Fruit fly (Drosophila melanogaster) whole organism, embryonic: Measurements from ENCODE around the gene CG31313.

Experiments
- ATbp ChIP-seq: fragments of 200-800 bp; sonication (Bioruptor generic); optimal IDR thresholded peaks from 2 replicates; lab custom pipeline; 2017; ENCODE audit warnings: missing biosample characterization, mild to moderate bottlenecking, missing genetic modification characterization, missing genetic modification reagents
- Ada2b ChIP-seq: fragments of 200-800 bp; sonication (Bioruptor generic); IDR thresholded peaks from 2 replicates; pipeline ENCODE4 v1.3.6; 2022; ENCODE audit warnings: missing biosample characterization, missing genetic modification characterization
- Adf1 ChIP-seq: fragments of 200-800 bp; sonication (Bioruptor generic); IDR thresholded peaks from 2 replicates; pipeline ENCODE4 v1.3.6; 2022; ENCODE audit warnings: missing biosample characterization, missing genetic modification characterization
- Bteb2 ChIP-seq: fragments of 200-800 bp; sonication (Bioruptor generic); optimal IDR thresholded peaks from 2 replicates; lab custom pipeline; 2016; ENCODE audit warnings: missing biosample characterization, missing genetic modification characterization
- CG10979 ChIP-seq: fragments of 200-800 bp; sonication (Bioruptor generic); optimal IDR thresholded peaks from 2 replicates; lab custom pipeline; 2018; ENCODE audit warnings: missing biosample characterization, mild to moderate bottlenecking, missing genetic modification characterization, moderate library complexity
- CG11085 ChIP-seq: fragments of 200-800 bp; sonication (Bioruptor generic); IDR thresholded peaks from 2 replicates; pipeline ENCODE4 v1.3.6; 2022; ENCODE audit warnings: missing biosample characterization, missing genetic modification characterization
- CG12071 ChIP-seq: fragments of 200-800 bp; sonication (Bioruptor generic); optimal IDR thresholded peaks from 3 replicates; lab custom pipeline; 2018; ENCODE audit warnings: missing biosample characterization, mild to moderate bottlenecking, missing genetic modification characterization
- CG1602 ChIP-seq: fragments of 200-800 bp; sonication (Bioruptor generic); optimal IDR thresholded peaks from 3 replicates; lab custom pipeline; 2016; ENCODE audit warnings: missing biosample characterization, missing genetic modification characterization
- CG18262 ChIP-seq: fragments of 200-800 bp; optimal IDR thresholded peaks from 3 replicates; lab custom pipeline; 2019; ENCODE audit warnings: missing biosample characterization, mild to moderate bottlenecking, missing genetic modification characterization, moderate library complexity
- CG18599 ChIP-seq: fragments of 200-800 bp; sonication (Bioruptor generic); optimal IDR thresholded peaks from 3 replicates; lab custom pipeline; 2017; ENCODE audit warnings: missing biosample characterization, missing genetic modification characterization, mild to moderate bottlenecking, moderate library complexity, missing genetic modification reagents
- CG2116 ChIP-seq: fragments of 200-800 bp; sonication (Bioruptor generic); optimal IDR thresholded peaks from 3 replicates; lab custom pipeline; 2018; ENCODE audit warnings: missing biosample characterization, mild to moderate bottlenecking, missing genetic modification characterization
- CG2120 ChIP-seq: fragments of 200-800 bp; sonication (Bioruptor generic); optimal IDR thresholded peaks from 3 replicates; lab custom pipeline; 2016; ENCODE audit warnings: missing biosample characterization, missing genetic modification characterization
- CG2202 ChIP-seq: fragments of 200-800 bp; sonication (Bioruptor generic); optimal IDR thresholded peaks from 2 replicates; lab custom pipeline; 2018; ENCODE audit warnings: missing biosample characterization, mild to moderate bottlenecking, missing genetic modification characterization
- CG30403 ChIP-seq: fragments of 200-800 bp; sonication (Bioruptor generic); optimal IDR thresholded peaks from 3 replicates; lab custom pipeline; 2016; ENCODE audit warnings: missing biosample characterization, missing genetic modification characterization
- CG3281 ChIP-seq: fragments of 200-800 bp; sonication (Bioruptor generic); optimal IDR thresholded peaks from 3 replicates; lab custom pipeline; 2017; ENCODE audit warnings: missing biosample characterization, mild to moderate bottlenecking, missing genetic modification characterization
- CG4820 ChIP-seq: fragments of 200-800 bp; sonication (Bioruptor generic); optimal IDR thresholded peaks from 3 replicates; lab custom pipeline; 2016; ENCODE audit warnings: missing biosample characterization, missing genetic modification characterization
- CG6689 ChIP-seq: fragments of 200-800 bp; sonication (Bioruptor generic); IDR thresholded peaks from 2 replicates; pipeline ENCODE4 v1.3.6; 2022; ENCODE audit warnings: missing biosample characterization, missing genetic modification characterization
- CG6765 ChIP-seq: fragments of 200-800 bp; sonication (Bioruptor generic); optimal IDR thresholded peaks from 3 replicates; lab custom pipeline; 2017; ENCODE audit warnings: missing biosample characterization, mild to moderate bottlenecking, missing genetic modification characterization
- CG9727 ChIP-seq: fragments of 200-800 bp; sonication (Bioruptor generic); optimal IDR thresholded peaks from 3 replicates; lab custom pipeline; 2017; ENCODE audit warnings: missing biosample characterization, mild to moderate bottlenecking, missing genetic modification characterization
- Dref ChIP-seq: fragments of 200-800 bp; sonication (Bioruptor generic); IDR thresholded peaks from 2 replicates; pipeline ENCODE4 v1.3.6; 2022; ENCODE audit warnings: missing biosample characterization, missing genetic modification characterization
- Gsc ChIP-seq: fragments of 200-800 bp; sonication (Bioruptor generic); IDR thresholded peaks from 2 replicates; pipeline ENCODE4 v1.3.6; 2022; ENCODE audit warnings: missing biosample characterization, missing genetic modification characterization
- H2.0 ChIP-seq: fragments of 200-800 bp; sonication (Bioruptor generic); IDR thresholded peaks from 2 replicates; pipeline ENCODE4 v1.3.6; 2022; ENCODE audit warnings: missing biosample characterization, missing genetic modification characterization
- HLH3B ChIP-seq: fragments of 200-800 bp; sonication (Bioruptor generic); IDR thresholded peaks from 2 replicates; pipeline ENCODE4 v1.3.6; 2022; ENCODE audit warnings: missing biosample characterization, missing genetic modification characterization
- Hr51 ChIP-seq, 2 experiments: fragments of 200-800 bp; sonication (Bioruptor generic); optimal IDR thresholded peaks; 2 replicates in 1 of 2; 3 replicates in 1 of 2; lab custom pipeline; 2016 to 2018; ENCODE audit warnings: missing biosample characterization in 2 of 2, missing genetic modification characterization in 2 of 2, mild to moderate bottlenecking in 1 of 2, moderate library complexity in 1 of 2
- Hsf ChIP-seq: fragments of 200-800 bp; sonication (Bioruptor generic); optimal IDR thresholded peaks from 3 replicates; lab custom pipeline; 2016; ENCODE audit warnings: missing biosample characterization, missing genetic modification characterization
- MTF-1 ChIP-seq: fragments of 200-800 bp; sonication (Bioruptor generic); optimal IDR thresholded peaks from 2 replicates; lab custom pipeline; 2018; ENCODE audit warnings: missing biosample characterization, mild to moderate bottlenecking, missing genetic modification characterization, borderline replicate concordance
- Nf-YC ChIP-seq: fragments of 200-800 bp; optimal IDR thresholded peaks from 3 replicates; lab custom pipeline; 2019; ENCODE audit warnings: missing biosample characterization, mild to moderate bottlenecking, missing genetic modification characterization, moderate library complexity
- NfI ChIP-seq: fragments of 200-800 bp; sonication (Bioruptor generic); optimal IDR thresholded peaks from 3 replicates; lab custom pipeline; 2018; ENCODE audit warnings: missing biosample characterization, mild to moderate bottlenecking, missing genetic modification characterization, moderate library complexity
- Oli ChIP-seq: fragments of 200-800 bp; sonication (Bioruptor generic); optimal IDR thresholded peaks from 2 replicates; lab custom pipeline; 2018; ENCODE audit warnings: missing biosample characterization, mild to moderate bottlenecking, missing genetic modification characterization, moderate library complexity
- Six4 ChIP-seq: fragments of 200-800 bp; sonication (Bioruptor generic); optimal IDR thresholded peaks from 2 replicates; lab custom pipeline; 2016; ENCODE audit warnings: missing biosample characterization, missing genetic modification characterization
- Sox100B ChIP-seq: fragments of 200-800 bp; sonication (Bioruptor generic); optimal IDR thresholded peaks from 3 replicates; lab custom pipeline; 2018; ENCODE audit warnings: missing biosample characterization, mild to moderate bottlenecking, missing genetic modification characterization
- TFAM ChIP-seq: fragments of 200-800 bp; sonication (Bioruptor generic); optimal IDR thresholded peaks from 2 replicates; lab custom pipeline; 2017; ENCODE audit warnings: missing biosample characterization, missing genetic modification characterization, inconsistent platforms
- Usf ChIP-seq: fragments of 200-800 bp; sonication (Bioruptor generic); optimal IDR thresholded peaks from 2 replicates; lab custom pipeline; 2017; ENCODE audit warnings: missing genotype, missing biosample characterization, missing genetic modification characterization
- YL-1 ChIP-seq: fragments of 200-800 bp; sonication (Bioruptor generic); optimal IDR thresholded peaks from 3 replicates; lab custom pipeline; 2017; ENCODE audit warnings: missing biosample characterization, mild to moderate bottlenecking, missing genetic modification characterization
- ara ChIP-seq: fragments of 200-800 bp; sonication (Bioruptor generic); IDR thresholded peaks from 2 replicates; pipeline ENCODE4 v1.3.6; 2022; ENCODE audit warnings: missing biosample characterization, missing genetic modification characterization
- danr ChIP-seq: fragments of 200-800 bp; sonication (Bioruptor generic); IDR thresholded peaks from 2 replicates; pipeline ENCODE4 v1.3.6; 2022; ENCODE audit warnings: missing biosample characterization, missing genetic modification characterization
- dmrt11E ChIP-seq: fragments of 200-800 bp; sonication (Bioruptor generic); optimal IDR thresholded peaks from 3 replicates; lab custom pipeline; 2018; ENCODE audit warnings: missing biosample characterization, mild to moderate bottlenecking, missing genetic modification characterization, moderate library complexity
- dmrt99B ChIP-seq: fragments of 200-800 bp; sonication (Bioruptor generic); optimal IDR thresholded peaks from 2 replicates; lab custom pipeline; 2018; ENCODE audit warnings: missing biosample characterization, mild to moderate bottlenecking, missing genetic modification characterization, moderate library complexity
- gce ChIP-seq: fragments of 200-800 bp; sonication (Bioruptor generic); IDR thresholded peaks from 3 replicates; pipeline ENCODE4 v1.3.6; 2022; ENCODE audit warnings: missing biosample characterization, missing genetic modification characterization
- hth ChIP-seq: fragments of >200 bp; optimal IDR thresholded peaks from 2 replicates; lab custom pipeline; 2017; ENCODE audit warnings: inconsistent platforms
- insv ChIP-seq, 2 experiments: fragments of 200-800 bp; sonication (Bioruptor generic); optimal IDR thresholded peaks; 3 replicates each; lab custom pipeline; 2016 to 2018; ENCODE audit warnings: missing biosample characterization in 2 of 2, missing genetic modification characterization in 2 of 2
- kay ChIP-seq: fragments of 200-800 bp; sonication (Bioruptor generic); optimal IDR thresholded peaks from 2 replicates; lab custom pipeline; 2016; ENCODE audit warnings: missing biosample characterization, missing genetic modification characterization
- lola ChIP-seq, 3 experiments: fragments of >200 bp in 2 of 3; fragments of 200-800 bp in 1 of 3; sonication (Bioruptor generic) in 1 of 3; optimal IDR thresholded peaks; 2 replicates each; lab custom pipeline; 2017 to 2019; ENCODE audit warnings: missing biosample characterization in 3 of 3, missing genetic modification characterization in 3 of 3, mild to moderate bottlenecking in 1 of 3, moderate library complexity in 1 of 3
- nerfin-2 ChIP-seq: fragments of 200-800 bp; sonication (Bioruptor generic); IDR thresholded peaks from 2 replicates; pipeline ENCODE4 v1.3.6; 2022; ENCODE audit warnings: missing biosample characterization, missing genetic modification characterization; ENCODE audit not compliant: partially characterized antibody
- pan ChIP-seq, 4 experiments: fragments of >200 bp in 3 of 4; fragments of 200-800 bp in 1 of 4; sonication (Bioruptor generic) in 1 of 4; optimal IDR thresholded peaks in 3 of 4; IDR thresholded peaks in 1 of 4; 2 replicates each; pipeline versions ENCODE4 v1.3.6 to Lab custom; 2017 to 2022; ENCODE audit warnings: missing biosample characterization in 2 of 4, missing genetic modification characterization in 2 of 4, mixed read lengths in 1 of 4
- ranshi ChIP-seq: fragments of 200-800 bp; sonication (Bioruptor generic); IDR thresholded peaks from 2 replicates; pipeline ENCODE4 v1.3.6; 2022; ENCODE audit warnings: missing biosample characterization, missing genetic modification characterization
- schlank ChIP-seq: fragments of 200-800 bp; sonication (Bioruptor generic); optimal IDR thresholded peaks from 2 replicates; lab custom pipeline; 2018; ENCODE audit warnings: missing biosample characterization, mild to moderate bottlenecking, missing genetic modification characterization
- sens-2 ChIP-seq: fragments of 200-800 bp; sonication (Bioruptor generic); IDR thresholded peaks from 2 replicates; pipeline ENCODE4 v1.3.6; 2022; ENCODE audit warnings: missing biosample characterization, missing genetic modification characterization
- ttk ChIP-seq: fragments of 200-800 bp; sonication (Bioruptor generic); IDR thresholded peaks from 2 replicates; pipeline ENCODE4 v2.1.2; 2022; ENCODE audit warnings: missing biosample characterization, missing genetic modification characterization
- unc-4 ChIP-seq: fragments of 200-800 bp; sonication (Bioruptor generic); IDR thresholded peaks from 2 replicates; pipeline ENCODE4 v1.3.6; 2022; ENCODE audit warnings: missing biosample characterization, missing genetic modification characterization; ENCODE audit not compliant: partially characterized antibody

Gene CG31313

dm6 chr3R:14542038-14542437 lies 25.2 kb downstream of the CG31313 start (continued):
- TF ChIP-seq danr (GFP tag; lab: Robert Waterston, UW) (no peak), Oli (peak; percentile 9), CG3281 (GFP tag; lab: Kevin White, UChicago) (peak; percentile 18), lola (GFP tag; optimal IDR thresholded peaks at IDR 0.05; lab: Kevin White, UChicago) (no peak), CG4820 (GFP tag; lab: Kevin White, UChicago) (peak; percentile 4), HLH3B (peak; percentile 21; the same call in 1 of the 2 replicates), ttk (GFP tag; lab: Robert Waterston, UW) (no peak), dmrt99B (peak; percentile 51), Ada2b (peak; percentile 52), unc-4 (GFP tag; lab: Robert Waterston, UW) (no peak), ara (0 out of 2 replicates have a peak, but pooled peaks have one; percentile 32), gce (0 out of 3 replicates have a peak, but pooled peaks have one; percentile 39), TFAM (GFP tag; lab: Kevin White, UChicago) (no peak), CG30403 (GFP tag; lab: Kevin White, UChicago) (peak; percentile 5), Sox100B (GFP tag; lab: Kevin White, UChicago) (no peak), MTF-1 (no peak), NfI (no peak), pan (optimal IDR thresholded peaks at IDR 0.05; lab: Kevin White, UChicago) (no peak), pan (GFP tag; optimal IDR thresholded peaks at IDR 0.05 in 1 of 2, IDR thresholded peaks at IDR 0.05 in 1 of 2) (peak in 1 of 2 experiments; percentile 38), Bteb2 (GFP tag; lab: Kevin White, UChicago) (no peak), CG1602 (GFP tag; lab: Kevin White, UChicago) (no peak), CG2120 (GFP tag; lab: Kevin White, UChicago) (peak; percentile 37), H2.0 (GFP tag; lab: Robert Waterston, UW) (no peak), insv (GFP tag; optimal IDR thresholded peaks at IDR 0.05; lab: Kevin White, UChicago) (no peak), kay (no peak), CG11085 (GFP tag; lab: Robert Waterston, UW) (no peak), Hr51 (GFP tag; optimal IDR thresholded peaks at IDR 0.05; lab: Kevin White, UChicago) (peak in 1 of 2 experiments; percentile 44), CG2116 (GFP tag; lab: Kevin White, UChicago) (no peak), Nf-YC (no peak), schlank (tag; lab: Kevin White, UChicago) (no peak), Dref (GFP tag; lab: Robert Waterston, UW) (no peak), CG9727 (GFP tag; lab: Kevin White, UChicago) (peak; percentile 9), ATbp (GFP tag; lab: Kevin White, UChicago) (no peak), ranshi (GFP tag; lab: Robert Waterston, UW) (peak; percentile 34; the same call in 1 of the 2 replicates), Hsf (GFP tag; lab: Kevin White, UChicago) (peak; percentile 12), dmrt11E (no peak), Adf1 (GFP tag; lab: Robert Waterston, UW) (no peak), sens-2 (GFP tag; lab: Robert Waterston, UW) (no peak), CG18262 (no peak), hth (lab: Kevin White, UChicago) (no peak), CG6689 (GFP tag; lab: Robert Waterston, UW) (0 out of 2 replicates have a peak, but pooled peaks have one; percentile 35), Usf (no peak), CG2202 (no peak), CG18599 (GFP tag; lab: Kevin White, UChicago) (peak; percentile 46), Gsc (no peak), nerfin-2 (GFP tag; lab: Robert Waterston, UW) (no peak), CG12071 (GFP tag; lab: Kevin White, UChicago) (no peak), CG6765 (GFP tag; lab: Kevin White, UChicago) (no peak), YL-1 (GFP tag; lab: Kevin White, UChicago) (no peak), CG10979 (no peak), Six4 (no peak)
